Fruit fly (Drosophila melanogaster) whole organism, embryonic: ENCODE data around the gene PCID2.

Experiments used
- Adf1 ChIP-seq: fragments of 200-800 bp; sonication (Bioruptor generic); IDR thresholded peaks from 2 replicates; pipeline ENCODE4 v1.3.6; 2022; ENCODE audit warnings: missing biosample characterization, missing genetic modification characterization
- CG13775 ChIP-seq: fragments of 200-800 bp; sonication (Bioruptor generic); optimal IDR thresholded peaks from 3 replicates; lab custom pipeline; 2017; ENCODE audit warnings: missing biosample characterization, mild to moderate bottlenecking, missing genetic modification characterization
- CG31365 ChIP-seq: fragments of 200-800 bp; sonication (Bioruptor generic); optimal IDR thresholded peaks from 2 replicates; lab custom pipeline; 2018; ENCODE audit warnings: missing biosample characterization, mild to moderate bottlenecking, missing genetic modification characterization
- CG6254 ChIP-seq: fragments of 200-800 bp; sonication (Bioruptor generic); optimal IDR thresholded peaks from 3 replicates; lab custom pipeline; 2017; ENCODE audit warnings: mild to moderate bottlenecking, missing biosample characterization, missing genetic modification reagents, missing genetic modification characterization
- CG8478 ChIP-seq: fragments of >200 bp; optimal IDR thresholded peaks from 2 replicates; lab custom pipeline; 2018
- D ChIP-seq, 2 experiments: fragments of 200-800 bp in 1 of 2; fragments of >200 bp in 1 of 2; sonication (Bioruptor generic) in 1 of 2; optimal IDR thresholded peaks; 2 replicates in 1 of 2; 3 replicates in 1 of 2; lab custom pipeline; 2017; ENCODE audit warnings: mild to moderate bottlenecking in 1 of 2, missing biosample characterization in 1 of 2, missing genetic modification characterization in 1 of 2, missing genetic modification reagents in 1 of 2
- Mad ChIP-seq: fragments of 200-800 bp; sonication (Bioruptor generic); optimal IDR thresholded peaks from 2 replicates; lab custom pipeline; 2016; ENCODE audit warnings: missing biosample characterization, missing genetic modification characterization
- Opbp ChIP-seq: fragments of 200-800 bp; sonication (Bioruptor generic); IDR thresholded peaks from 3 replicates; pipeline ENCODE4 v1.3.6; 2022; ENCODE audit warnings: missing biosample characterization, missing genetic modification characterization; ENCODE audit not compliant: partially characterized antibody
- hbn ChIP-seq: fragments of 200-800 bp; sonication (Bioruptor generic); IDR thresholded peaks from 2 replicates; pipeline ENCODE4 v1.3.6; 2022; ENCODE audit warnings: missing biosample characterization, missing genetic modification characterization; ENCODE audit not compliant: partially characterized antibody
- nerfin-1 ChIP-seq: fragments of 200-800 bp; sonication (Bioruptor generic); optimal IDR thresholded peaks from 3 replicates; lab custom pipeline; 2019; ENCODE audit warnings: missing biosample characterization, mild to moderate bottlenecking, missing genetic modification characterization, moderate library complexity
- sc ChIP-seq, 3 experiments: fragments of >200 bp in 2 of 3; fragments of 200-800 bp in 1 of 3; sonication (Bioruptor generic) in 1 of 3; optimal IDR thresholded peaks; 2 replicates in 2 of 3; 3 replicates in 1 of 3; lab custom pipeline; 2017; ENCODE audit warnings: mild to moderate bottlenecking in 1 of 3, missing biosample characterization in 1 of 3, missing genetic modification characterization in 1 of 3, missing genetic modification reagents in 1 of 3
- schlank ChIP-seq: fragments of 200-800 bp; sonication (Bioruptor generic); optimal IDR thresholded peaks from 2 replicates; lab custom pipeline; 2018; ENCODE audit warnings: missing biosample characterization, mild to moderate bottlenecking, missing genetic modification characterization
- vvl ChIP-seq: fragments of 200-800 bp; sonication (Bioruptor generic); IDR thresholded peaks from 2 replicates; pipeline ENCODE4 v1.3.6; 2022; ENCODE audit warnings: missing biosample characterization, missing genetic modification characterization

DNA sequence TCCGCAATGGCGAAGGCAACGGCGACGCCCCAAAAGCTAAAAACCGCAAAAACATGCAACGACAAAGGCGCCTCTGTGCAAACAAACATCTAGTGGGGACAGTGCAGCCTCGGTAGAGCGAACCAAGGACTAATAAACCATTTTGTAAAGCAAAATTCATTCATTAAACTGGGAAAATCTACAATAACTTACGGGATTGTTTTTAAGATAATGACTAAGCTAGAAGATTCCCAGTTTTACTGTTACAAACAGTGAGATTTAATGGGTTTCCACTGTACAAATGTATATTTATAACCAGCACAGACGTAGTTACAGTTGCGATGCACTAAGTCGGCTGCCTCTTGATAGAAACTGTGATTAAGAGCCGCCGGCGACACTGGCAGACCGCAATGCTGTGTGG, 29.9 kb downstream of the PCID2 start:
- TF ChIP-seq Adf1 (GFP tag; lab: Robert Waterston, UW) (no peak), CG6254 (GFP tag; lab: Kevin White, UChicago) (no peak), CG31365 (tag; lab: Kevin White, UChicago) (no peak), Mad (no peak), schlank (tag; lab: Kevin White, UChicago) (no peak), D (optimal IDR thresholded peaks at IDR 0.05; lab: Kevin White, UChicago) (no peak), D (GFP tag; optimal IDR thresholded peaks at IDR 0.05; lab: Kevin White, UChicago) (no peak), vvl (no peak), CG8478 (lab: Kevin White, UChicago) (no peak), CG13775 (no peak), Opbp (no peak), hbn (GFP tag; lab: Robert Waterston, UW) (no peak), sc (optimal IDR thresholded peaks at IDR 0.05; lab: Kevin White, UChicago) (no peak), sc (GFP tag; optimal IDR thresholded peaks at IDR 0.05; lab: Kevin White, UChicago) (no peak), nerfin-1 (tag; lab: Kevin White, UChicago) (no peak)
